Worm (Caenorhabditis elegans) whole organism, late embryonic: Measurements from ENCODE around the gene F09B12.5.

Experiments used
- C08G9.2 ChIP-seq: sonication (generic microtip); optimal IDR thresholded peaks from 2 replicates; lab custom pipeline; 2016; ENCODE audit warnings: mild to moderate bottlenecking, missing genetic modification characterization, moderate library complexity, missing compliant biosample characterization
- K02D7.2 ChIP-seq: sonication (generic microtip); optimal IDR thresholded peaks from 2 replicates; lab custom pipeline; 2017; ENCODE audit warnings: mild to moderate bottlenecking, missing genetic modification characterization, missing compliant biosample characterization
- T23F11.4 ChIP-seq: fragments of 200-800 bp; sonication (Bioruptor generic); optimal IDR thresholded peaks from 2 replicates; lab custom pipeline; 2018; ENCODE audit warnings: mild to moderate bottlenecking, missing genetic modification characterization, missing compliant biosample characterization
- ceh-14 ChIP-seq: sonication (generic microtip); optimal IDR thresholded peaks from 2 replicates; lab custom pipeline; 2016; ENCODE audit warnings: missing genotype, missing genetic modification characterization, missing compliant biosample characterization
- ceh-18 ChIP-seq: sonication (generic microtip); optimal IDR thresholded peaks from 2 replicates; lab custom pipeline; 2016; ENCODE audit warnings: missing genetic modification characterization, missing compliant biosample characterization
- ceh-22 ChIP-seq: sonication (generic microtip); optimal IDR thresholded peaks from 2 replicates; lab custom pipeline; 2017; ENCODE audit warnings: missing biosample characterization, missing genetic modification characterization
- ceh-24 ChIP-seq: sonication (generic microtip); optimal IDR thresholded peaks from 2 replicates; lab custom pipeline; 2016; ENCODE audit warnings: mild to moderate bottlenecking, missing genetic modification characterization, missing compliant biosample characterization
- ceh-31 ChIP-seq: sonication (generic microtip); optimal IDR thresholded peaks from 2 replicates; lab custom pipeline; 2016; ENCODE audit warnings: missing genetic modification characterization, missing compliant biosample characterization
- ceh-34 ChIP-seq: sonication (generic microtip); optimal IDR thresholded peaks from 2 replicates; lab custom pipeline; 2016; ENCODE audit warnings: mild to moderate bottlenecking, missing genetic modification characterization, missing compliant biosample characterization
- ceh-6 ChIP-seq: fragments of 200-800 bp; sonication (Bioruptor generic); optimal IDR thresholded peaks from 2 replicates; lab custom pipeline; 2018; ENCODE audit warnings: mild to moderate bottlenecking, missing genetic modification characterization, missing compliant biosample characterization
- ceh-9 ChIP-seq: sonication (generic microtip); optimal IDR thresholded peaks from 2 replicates; lab custom pipeline; 2016; ENCODE audit warnings: mild to moderate bottlenecking, missing genetic modification characterization, inconsistent platforms, missing compliant biosample characterization
- che-1 ChIP-seq: sonication (generic microtip); optimal IDR thresholded peaks from 2 replicates; lab custom pipeline; 2016; ENCODE audit warnings: mild to moderate bottlenecking, missing genetic modification characterization, missing compliant biosample characterization
- dve-1 ChIP-seq: sonication (generic microtip); optimal IDR thresholded peaks from 2 replicates; lab custom pipeline; 2017; ENCODE audit warnings: antibody characterized with exemption, mild to moderate bottlenecking, missing genetic modification characterization, missing compliant biosample characterization
- elt-2 ChIP-seq: sonication (generic microtip); optimal IDR thresholded peaks from 2 replicates; lab custom pipeline; 2016; ENCODE audit warnings: missing genetic modification reagents, missing genetic modification characterization, missing compliant biosample characterization
- elt-4 ChIP-seq: sonication (generic microtip); optimal IDR thresholded peaks from 2 replicates; lab custom pipeline; 2016; ENCODE audit warnings: missing genetic modification characterization, missing compliant biosample characterization
- ets-4 ChIP-seq: sonication (generic microtip); optimal IDR thresholded peaks from 2 replicates; lab custom pipeline; 2016; ENCODE audit warnings: missing genetic modification characterization, missing compliant biosample characterization
- eyg-1 ChIP-seq: sonication (generic microtip); optimal IDR thresholded peaks from 2 replicates; lab custom pipeline; 2016; ENCODE audit warnings: missing genotype, missing genetic modification characterization, missing compliant biosample characterization
- fax-1 ChIP-seq: sonication (generic microtip); optimal IDR thresholded peaks from 2 replicates; lab custom pipeline; 2016; ENCODE audit warnings: missing genotype, missing genetic modification characterization, missing compliant biosample characterization
- fkh-10 ChIP-seq: fragments of 150-350 bp; optimal IDR thresholded peaks from 2 replicates; lab custom pipeline; 2014; ENCODE audit warnings: missing biosample characterization, missing genetic modification reagents, missing genetic modification characterization
- fkh-6 ChIP-seq: sonication (generic microtip); optimal IDR thresholded peaks from 2 replicates; lab custom pipeline; 2016; ENCODE audit warnings: missing genetic modification characterization, missing compliant biosample characterization
- gmeb-2 ChIP-seq: sonication (generic microtip); optimal IDR thresholded peaks from 2 replicates; lab custom pipeline; 2016; ENCODE audit warnings: missing genetic modification characterization, inconsistent platforms, missing compliant biosample characterization
- hlh-13 ChIP-seq: fragments of 200-800 bp; sonication (Bioruptor generic); optimal IDR thresholded peaks from 2 replicates; lab custom pipeline; 2018; ENCODE audit warnings: mild to moderate bottlenecking, missing genetic modification characterization, missing compliant biosample characterization
- hlh-15 ChIP-seq: sonication (generic microtip); optimal IDR thresholded peaks from 2 replicates; lab custom pipeline; 2016; ENCODE audit warnings: missing genetic modification characterization, missing compliant biosample characterization
- hlh-8 ChIP-seq: sonication (generic microtip); optimal IDR thresholded peaks from 2 replicates; lab custom pipeline; 2016; ENCODE audit warnings: missing genotype, missing genetic modification characterization, missing compliant biosample characterization
- lim-6 ChIP-seq: sonication (generic microtip); optimal IDR thresholded peaks from 2 replicates; lab custom pipeline; 2016; ENCODE audit warnings: missing genetic modification characterization, missing compliant biosample characterization
- madf-2 ChIP-seq: sonication (generic microtip); optimal IDR thresholded peaks from 2 replicates; lab custom pipeline; 2017; ENCODE audit warnings: missing genetic modification characterization, missing compliant biosample characterization
- mec-3 ChIP-seq: sonication (generic microtip); optimal IDR thresholded peaks from 2 replicates; lab custom pipeline; 2016; ENCODE audit warnings: borderline replicate concordance, missing genetic modification characterization, missing compliant biosample characterization
- nfya-1 ChIP-seq: sonication (generic microtip); optimal IDR thresholded peaks from 2 replicates; lab custom pipeline; 2017; ENCODE audit warnings: missing genetic modification characterization, mild to moderate bottlenecking, missing compliant biosample characterization, antibody characterized with exemption, moderate library complexity
- nhr-11 ChIP-seq: fragments of 150-350 bp; optimal IDR thresholded peaks from 2 replicates; lab custom pipeline; 2014; ENCODE audit warnings: missing biosample characterization, missing genetic modification characterization
- nhr-232 ChIP-seq: sonication (generic microtip); optimal IDR thresholded peaks from 2 replicates; lab custom pipeline; 2016; ENCODE audit warnings: missing genetic modification characterization, missing compliant biosample characterization
- npax-4 ChIP-seq: sonication (generic microtip); optimal IDR thresholded peaks from 2 replicates; lab custom pipeline; 2016; ENCODE audit warnings: missing genetic modification characterization, missing compliant biosample characterization
- pat-9 ChIP-seq: fragments of 200-800 bp; sonication (Bioruptor generic); optimal IDR thresholded peaks from 2 replicates; lab custom pipeline; 2018; ENCODE audit warnings: mild to moderate bottlenecking, missing genetic modification characterization, moderate library complexity, missing compliant biosample characterization
- pax-1 ChIP-seq: fragments of 150-350 bp; optimal IDR thresholded peaks from 2 replicates; lab custom pipeline; 2014; ENCODE audit warnings: missing biosample characterization, missing genetic modification characterization
- pha-2 ChIP-seq: sonication (generic microtip); optimal IDR thresholded peaks from 2 replicates; lab custom pipeline; 2017; ENCODE audit warnings: mild to moderate bottlenecking, missing genetic modification characterization, missing compliant biosample characterization
- pha-4 ChIP-seq: fragments of 150-350 bp; optimal IDR thresholded peaks from 2 replicates; lab custom pipeline; 2018; ENCODE audit warnings: missing biosample characterization, missing genetic modification reagents, missing genetic modification characterization
- pqm-1 ChIP-seq: sonication (generic microtip); optimal IDR thresholded peaks from 2 replicates; lab custom pipeline; 2016; ENCODE audit warnings: missing genetic modification characterization, missing compliant biosample characterization
- ref-2 ChIP-seq: sonication (generic microtip); optimal IDR thresholded peaks from 2 replicates; lab custom pipeline; 2016; ENCODE audit warnings: missing genetic modification characterization, missing compliant biosample characterization
- sdc-2 ChIP-seq: sonication (generic microtip); optimal IDR thresholded peaks from 2 replicates; lab custom pipeline; 2016; ENCODE audit warnings: missing genotype, missing genetic modification characterization, missing compliant biosample characterization
- sox-4 ChIP-seq: sonication (generic microtip); optimal IDR thresholded peaks from 2 replicates; lab custom pipeline; 2017; ENCODE audit warnings: mild to moderate bottlenecking, missing genetic modification characterization, inconsistent platforms, missing compliant biosample characterization
- syd-9 ChIP-seq: sonication (generic microtip); optimal IDR thresholded peaks from 2 replicates; lab custom pipeline; 2016; ENCODE audit warnings: mild to moderate bottlenecking, missing genetic modification characterization, moderate library complexity, missing compliant biosample characterization
- tbx-2 ChIP-seq: sonication (generic microtip); optimal IDR thresholded peaks from 2 replicates; lab custom pipeline; 2016; ENCODE audit warnings: missing genetic modification characterization, missing compliant biosample characterization
- ttx-3 ChIP-seq: sonication (generic microtip); optimal IDR thresholded peaks from 2 replicates; lab custom pipeline; 2016; ENCODE audit warnings: missing genetic modification reagents, missing genetic modification characterization, missing compliant biosample characterization
- unc-3 ChIP-seq, 2 experiments: fragments of 200-800 bp in 1 of 2; sonication (Bioruptor generic) in 1 of 2; sonication (generic microtip) in 1 of 2; conservative IDR thresholded peaks in 1 of 2; optimal IDR thresholded peaks in 1 of 2; 2 replicates each; pipeline versions ENCODE4 v1.3.6 to Lab custom; 2016 to 2022; ENCODE audit warnings: missing compliant biosample characterization in 2 of 2, missing genetic modification characterization in 2 of 2, missing genetic modification reagents in 1 of 2
- unc-55 ChIP-seq: sonication (generic microtip); optimal IDR thresholded peaks from 2 replicates; lab custom pipeline; 2017; ENCODE audit warnings: missing biosample characterization, missing genetic modification reagents, missing genetic modification characterization
- zip-5 ChIP-seq: sonication (generic microtip); optimal IDR thresholded peaks from 2 replicates; lab custom pipeline; 2016; ENCODE audit warnings: missing genetic modification characterization, missing compliant biosample characterization

Gene F09B12.5

ce11 chrX:15084395-15084794 lies at the start of gene F09B12.5:
Gene F09B12.5 (plus strand): TSS chrX:15084695.
- no peak for TF ChIP-seq ceh-6 (GFP tag; lab: Kevin White, UChicago)
- TF ChIP-seq mec-3 (tag; lab: Kevin White, UChicago): no peak
- TF ChIP-seq pqm-1 (tag; lab: Kevin White, UChicago): no peak
- TF ChIP-seq dve-1: no peak
- no peak for TF ChIP-seq ceh-24 (tag; lab: Kevin White, UChicago)
- TF ChIP-seq hlh-8 (tag; lab: Kevin White, UChicago): no peak
- no peak for TF ChIP-seq K02D7.2 (tag; lab: Kevin White, UChicago)
- TF ChIP-seq lim-6 (tag; lab: Kevin White, UChicago): no peak
- no peak for TF ChIP-seq ref-2
- TF ChIP-seq elt-2: no peak
- TF ChIP-seq gmeb-2 (tag; lab: Kevin White, UChicago): no peak
- no peak for TF ChIP-seq hlh-15 (tag; lab: Kevin White, UChicago)
- TF ChIP-seq elt-4 (tag; lab: Kevin White, UChicago): no peak
- TF ChIP-seq ceh-22 (tag; lab: Kevin White, UChicago): no peak
- TF ChIP-seq che-1 (tag; lab: Kevin White, UChicago): no peak
- TF ChIP-seq nfya-1 (tag; lab: Kevin White, UChicago): no peak
- TF ChIP-seq ceh-34: no peak
- TF ChIP-seq ceh-18 (tag; lab: Kevin White, UChicago): no peak
- TF ChIP-seq sdc-2 (tag; lab: Kevin White, UChicago): no peak
- no peak for TF ChIP-seq ceh-14

- TF ChIP-seq eyg-1 (tag; lab: Kevin White, UChicago) (no peak), unc-55 (GFP tag; lab: Kevin White, UChicago) (no peak), pat-9 (tag; lab: Kevin White, UChicago) (no peak), madf-2 (tag; lab: Kevin White, UChicago) (no peak), C08G9.2 (tag; lab: Kevin White, UChicago) (no peak), pqm-1 (tag; lab: Kevin White, UChicago) (no peak), tbx-2 (no peak), ttx-3 (tag; lab: Kevin White, UChicago) (no peak), syd-9 (tag; lab: Kevin White, UChicago) (no peak), ceh-9 (tag; lab: Kevin White, UChicago) (no peak), ceh-24 (tag; lab: Kevin White, UChicago) (no peak), nhr-232 (tag; lab: Kevin White, UChicago) (no peak), fkh-6 (no peak), che-1 (tag; lab: Kevin White, UChicago) (no peak), npax-4 (no peak), pax-1 (tag; lab: Kevin White, UChicago) (no peak), hlh-13 (GFP tag; lab: Kevin White, UChicago) (no peak), pha-4 (tag; lab: Kevin White, UChicago) (no peak), gmeb-2 (tag; lab: Kevin White, UChicago) (no peak)
These were observed 49.7 kb upstream of the F09B12.5 start, which contains the start of gene dsc-1 for ce11 chrX:15034787-15035186. Gene dsc-1 (minus strand): TSS chrX:15034832.

DNA sequence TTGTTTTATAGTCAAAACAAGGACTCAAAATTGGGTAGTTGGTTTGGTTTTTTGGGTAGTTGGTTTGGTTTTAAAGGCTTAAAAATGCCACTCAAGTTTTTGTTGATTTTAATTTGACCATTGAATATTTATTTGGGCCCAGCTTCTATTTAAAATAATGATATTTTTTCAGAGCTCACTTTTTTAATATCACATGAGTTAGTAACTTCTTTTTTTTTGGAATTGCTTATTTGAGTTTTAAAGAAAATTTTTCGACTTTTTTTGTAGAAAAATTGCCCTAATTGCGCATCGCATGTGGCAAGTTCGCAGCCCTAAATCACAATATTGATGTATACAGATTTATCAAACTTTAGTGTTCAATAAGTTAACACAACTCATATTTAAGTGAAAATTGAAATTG lies 48.7 kb upstream of the F09B12.5 start:
- TF ChIP-seq nhr-11 (tag; lab: Kevin White, UChicago) (no peak), sox-4 (tag; lab: Kevin White, UChicago) (no peak), ets-4 (tag; lab: Kevin White, UChicago) (no peak), pha-4 (tag; lab: Kevin White, UChicago) (no peak)

DNA sequence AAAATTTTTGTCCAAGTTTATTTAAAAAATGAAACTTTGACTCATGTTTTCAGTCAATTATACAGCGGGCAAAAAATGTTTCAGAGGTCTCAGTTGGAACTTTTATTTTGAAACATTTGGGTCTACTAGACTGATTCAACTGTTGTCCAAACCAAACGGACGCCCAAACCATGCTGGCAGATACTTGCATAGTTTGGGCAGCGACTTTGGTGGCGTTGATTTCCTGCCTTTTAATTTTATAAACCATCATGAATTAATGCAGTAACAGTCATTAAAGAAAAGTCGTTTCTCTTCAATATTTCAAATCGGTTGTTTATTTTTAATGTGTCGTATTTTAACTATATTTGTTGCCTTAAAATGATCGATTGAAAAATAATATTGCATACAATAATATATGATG lies 48.2 kb upstream of the F09B12.5 start:
- no peak for TF ChIP-seq nhr-11 (tag; lab: Kevin White, UChicago)
- no peak for TF ChIP-seq pax-1 (tag; lab: Kevin White, UChicago)
- TF ChIP-seq mec-3 (tag; lab: Kevin White, UChicago): no peak
- TF ChIP-seq lim-6 (tag; lab: Kevin White, UChicago): no peak
- TF ChIP-seq zip-5 (tag; lab: Kevin White, UChicago): no peak
- no peak for TF ChIP-seq C08G9.2 (tag; lab: Kevin White, UChicago)
- no peak for TF ChIP-seq pha-2 (tag; lab: Kevin White, UChicago)
- no peak for TF ChIP-seq npax-4
- no peak for TF ChIP-seq nfya-1 (tag; lab: Kevin White, UChicago)
- TF ChIP-seq unc-3 (GFP tag; conservative IDR thresholded peaks at IDR 0.05; lab: Robert Waterston, UW): no peak
- no peak for TF ChIP-seq unc-3 (tag; optimal IDR thresholded peaks at IDR 0.05; lab: Kevin White, UChicago)
- TF ChIP-seq ceh-31 (tag; lab: Kevin White, UChicago): no peak
- no peak for TF ChIP-seq ceh-9 (tag; lab: Kevin White, UChicago)
- TF ChIP-seq hlh-15 (tag; lab: Kevin White, UChicago): no peak
- no peak for TF ChIP-seq fax-1 (tag; lab: Kevin White, UChicago)
- TF ChIP-seq ref-2: no peak
- TF ChIP-seq che-1 (tag; lab: Kevin White, UChicago): no peak
- TF ChIP-seq fkh-10 (GFP tag; lab: Kevin White, UChicago): no peak
- TF ChIP-seq T23F11.4 (GFP tag; lab: Kevin White, UChicago): no peak
